Worm (Caenorhabditis elegans): ENCODE measurements around the gene taf-11.3.

taf-11.3 gene

ce11 chrIII:10512570-10512969, 7.5 kb upstream of the taf-11.3 start:
- TF ChIP-seq ama-1 (optimal IDR thresholded peaks at IDR 0.05) = no peak
- TF ChIP-seq ceh-6 (GFP tag; optimal IDR thresholded peaks at IDR 0.05) = no peak
- no peak for TF ChIP-seq syd-9 (tag; optimal IDR thresholded peaks at IDR 0.05)
- peak; percentile 75 for TF ChIP-seq unc-42 (tag; optimal IDR thresholded peaks at IDR 0.05)

DNA sequence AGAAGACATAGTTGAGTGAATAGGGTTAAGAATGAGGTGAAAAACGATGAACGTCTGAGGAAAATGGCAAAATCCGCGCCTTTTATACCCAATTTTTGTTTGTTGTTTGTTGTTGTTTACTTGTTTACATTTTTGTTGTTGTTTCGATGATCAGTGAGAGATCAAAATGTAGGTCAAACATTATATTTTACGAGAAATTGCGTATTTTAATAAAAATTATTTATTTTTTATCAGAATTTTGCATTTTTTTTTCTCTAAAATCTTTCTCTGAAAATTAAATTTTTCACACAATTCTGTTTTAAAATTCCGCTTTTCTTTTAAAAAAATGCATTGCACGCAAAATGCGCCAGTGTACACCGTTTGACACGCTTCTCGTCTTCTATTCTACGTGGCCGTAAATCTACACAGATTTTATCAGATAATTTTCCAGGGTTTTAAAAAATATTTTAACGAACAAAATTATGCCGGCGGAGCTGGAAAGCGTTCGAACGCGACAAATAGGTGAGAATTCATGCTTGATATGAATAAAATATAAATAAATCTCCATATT, 1.7 kb upstream of the taf-11.3 start, which contains the start of the genes sip-1 and sly-1:
sip-1 (minus strand) TSS at position 103 of the 550 bp plus-strand sequence.
sly-1 (plus strand) TSS at position 360 of the 550 bp plus-strand sequence.
- TF ChIP-seq pax-1 (tag; optimal IDR thresholded peaks at IDR 0.05) (peak; percentile 11), unc-55 (GFP tag; optimal IDR thresholded peaks at IDR 0.05) (peak; percentile 53), hlh-8 (tag; optimal IDR thresholded peaks at IDR 0.05) (no peak), nfya-1 (tag; optimal IDR thresholded peaks at IDR 0.05) (peak; percentile 65), ceh-22 (tag; optimal IDR thresholded peaks at IDR 0.05) (no peak)

- no peak for TF ChIP-seq mec-3 (tag; optimal IDR thresholded peaks at IDR 0.05; ENCODE audit: borderline replicate concordance)
- TF ChIP-seq ceh-9 (tag; optimal IDR thresholded peaks at IDR 0.05) = no peak
- no peak for TF ChIP-seq pha-4 (tag; optimal IDR thresholded peaks at IDR 0.05)
Observed at ce11 chrIII:10505943-10506698, 1.1 kb upstream of the taf-11.3 start.

ce11 chrIII:10503753-10504152, 1.3 kb downstream of the taf-11.3 start, which contains the start of gene rab-33:
Gene rab-33 (minus strand): TSS chrIII:10503853.
- TF ChIP-seq ceh-9 (tag; optimal IDR thresholded peaks at IDR 0.05) (no peak), ceh-31 (tag; optimal IDR thresholded peaks at IDR 0.05) (no peak)

DNA sequence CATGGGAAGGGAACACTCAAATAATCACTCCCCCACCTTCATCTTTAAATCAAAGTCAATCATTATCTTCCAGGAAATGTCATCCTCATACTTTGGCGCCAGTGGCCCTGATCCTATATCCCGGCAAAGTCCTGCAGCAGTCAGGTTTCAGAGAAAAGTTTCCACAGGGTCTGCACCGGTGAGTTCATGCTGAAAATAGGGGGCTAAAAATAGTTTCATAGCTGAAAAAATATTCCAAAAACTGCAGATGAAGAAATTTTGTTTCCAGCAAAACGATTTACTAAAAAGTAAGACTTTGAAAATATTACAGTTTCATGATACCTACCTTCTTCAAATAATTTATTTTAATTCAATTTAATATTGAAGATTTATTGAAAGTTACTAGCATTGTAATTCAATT, 17.0 kb downstream of the taf-11.3 start, which contains the start of gene ptr-25:
ptr-25 (plus strand) TSS at position 73 of the 400 bp plus-strand sequence.
- no peak for TF ChIP-seq madf-2 (tag; optimal IDR thresholded peaks at IDR 0.05)
- TF ChIP-seq pag-3 (tag; optimal IDR thresholded peaks at IDR 0.05; ENCODE audit: borderline replicate concordance) = no peak
- TF ChIP-seq ama-1 (optimal IDR thresholded peaks at IDR 0.05) = no peak
- TF ChIP-seq ceh-48 (tag; optimal IDR thresholded peaks at IDR 0.05) = no peak
- no peak for TF ChIP-seq ceh-18 (tag; optimal IDR thresholded peaks at IDR 0.05)
- TF ChIP-seq pat-9 (tag; optimal IDR thresholded peaks at IDR 0.05) = no peak
- no peak for TF ChIP-seq hlh-6 (tag; optimal IDR thresholded peaks at IDR 0.05)
- no peak for TF ChIP-seq lim-6 (tag; optimal IDR thresholded peaks at IDR 0.05)
- TF ChIP-seq odd-2 (tag; optimal IDR thresholded peaks at IDR 0.05) = no peak
- no peak for TF ChIP-seq tbx-2 (tag; optimal IDR thresholded peaks at IDR 0.05)
- no peak for TF ChIP-seq ceh-9 (tag; optimal IDR thresholded peaks at IDR 0.05)
- no peak for TF ChIP-seq zip-5 (tag; optimal IDR thresholded peaks at IDR 0.05)

ce11 chrIII:10486455-10486854, 18.6 kb downstream of the taf-11.3 start:
- TF ChIP-seq dve-1 (tag; optimal IDR thresholded peaks at IDR 0.05) = no peak
- TF ChIP-seq nfya-1 (tag; optimal IDR thresholded peaks at IDR 0.05) = no peak
- TF ChIP-seq pha-2 (tag; optimal IDR thresholded peaks at IDR 0.05) = no peak
- TF ChIP-seq pat-9 (tag; optimal IDR thresholded peaks at IDR 0.05) = no peak

ce11 chrIII:10481988-10482387, 23.1 kb downstream of the taf-11.3 start, which contains the start of gene D2045.8:
Gene D2045.8 (plus strand): TSS chrIII:10482288.
- peak; percentile 8 for TF ChIP-seq elt-2 (tag; optimal IDR thresholded peaks at IDR 0.05)
- TF ChIP-seq pag-3 (tag; optimal IDR thresholded peaks at IDR 0.05; ENCODE audit: borderline replicate concordance) = no peak
- no peak for TF ChIP-seq odd-2 (tag; optimal IDR thresholded peaks at IDR 0.05)
- TF ChIP-seq pros-1 (tag; optimal IDR thresholded peaks at IDR 0.05) = no peak
- no peak for TF ChIP-seq fax-1 (tag; optimal IDR thresholded peaks at IDR 0.05)
- no peak for TF ChIP-seq ref-2 (tag; optimal IDR thresholded peaks at IDR 0.05)
- TF ChIP-seq ceh-9 (tag; optimal IDR thresholded peaks at IDR 0.05) = no peak
- no peak for TF ChIP-seq ets-4 (tag; optimal IDR thresholded peaks at IDR 0.05)

Measured in whole organism, late embryonic.